Worm (Caenorhabditis elegans) whole organism, late embryonic: ENCODE measurements around the gene metl-9.

ENCODE experiments used
- F13H6.1 ChIP-seq: sonication (generic microtip); optimal IDR thresholded peaks from 2 replicates; lab custom pipeline; 2016; ENCODE audit warnings: missing genetic modification characterization, missing compliant biosample characterization
- T23F11.4 ChIP-seq: fragments of 200-800 bp; sonication (Bioruptor generic); optimal IDR thresholded peaks from 2 replicates; lab custom pipeline; 2018; ENCODE audit warnings: mild to moderate bottlenecking, missing genetic modification characterization, missing compliant biosample characterization
- ama-1 ChIP-seq: fragments of 150-350 bp; optimal IDR thresholded peaks from 2 replicates; lab custom pipeline; 2014
- ceh-14 ChIP-seq: sonication (generic microtip); optimal IDR thresholded peaks from 2 replicates; lab custom pipeline; 2016; ENCODE audit warnings: missing genotype, missing genetic modification characterization, missing compliant biosample characterization
- ceh-18 ChIP-seq: sonication (generic microtip); optimal IDR thresholded peaks from 2 replicates; lab custom pipeline; 2016; ENCODE audit warnings: missing genetic modification characterization, missing compliant biosample characterization
- ceh-19 ChIP-seq: fragments of 200-800 bp; sonication (Bioruptor generic); optimal IDR thresholded peaks from 2 replicates; lab custom pipeline; 2018; ENCODE audit warnings: mild to moderate bottlenecking, missing genetic modification characterization, missing compliant biosample characterization
- ceh-2 ChIP-seq: sonication (generic microtip); optimal IDR thresholded peaks from 2 replicates; lab custom pipeline; 2016; ENCODE audit warnings: missing genotype, missing genetic modification characterization, missing compliant biosample characterization
- ceh-22 ChIP-seq: sonication (generic microtip); optimal IDR thresholded peaks from 2 replicates; lab custom pipeline; 2017; ENCODE audit warnings: missing biosample characterization, missing genetic modification characterization
- ceh-24 ChIP-seq: sonication (generic microtip); optimal IDR thresholded peaks from 2 replicates; lab custom pipeline; 2016; ENCODE audit warnings: mild to moderate bottlenecking, missing genetic modification characterization, missing compliant biosample characterization
- ceh-30 ChIP-seq: fragments of 150-350 bp; optimal IDR thresholded peaks from 2 replicates; lab custom pipeline; 2014; ENCODE audit warnings: missing biosample characterization, missing genetic modification characterization
- ceh-31 ChIP-seq: sonication (generic microtip); optimal IDR thresholded peaks from 2 replicates; lab custom pipeline; 2016; ENCODE audit warnings: missing genetic modification characterization, missing compliant biosample characterization
- ceh-34 ChIP-seq: sonication (generic microtip); optimal IDR thresholded peaks from 2 replicates; lab custom pipeline; 2016; ENCODE audit warnings: mild to moderate bottlenecking, missing genetic modification characterization, missing compliant biosample characterization
- ceh-48 ChIP-seq: sonication (generic microtip); optimal IDR thresholded peaks from 2 replicates; lab custom pipeline; 2016; ENCODE audit warnings: missing genetic modification characterization, inconsistent platforms, missing compliant biosample characterization
- ceh-9 ChIP-seq: sonication (generic microtip); optimal IDR thresholded peaks from 2 replicates; lab custom pipeline; 2016; ENCODE audit warnings: mild to moderate bottlenecking, missing genetic modification characterization, inconsistent platforms, missing compliant biosample characterization
- che-1 ChIP-seq: sonication (generic microtip); optimal IDR thresholded peaks from 2 replicates; lab custom pipeline; 2016; ENCODE audit warnings: mild to moderate bottlenecking, missing genetic modification characterization, missing compliant biosample characterization
- dve-1 ChIP-seq: sonication (generic microtip); optimal IDR thresholded peaks from 2 replicates; lab custom pipeline; 2017; ENCODE audit warnings: antibody characterized with exemption, mild to moderate bottlenecking, missing genetic modification characterization, missing compliant biosample characterization
- elt-2 ChIP-seq: sonication (generic microtip); optimal IDR thresholded peaks from 2 replicates; lab custom pipeline; 2016; ENCODE audit warnings: missing genetic modification reagents, missing genetic modification characterization, missing compliant biosample characterization
- elt-4 ChIP-seq: sonication (generic microtip); optimal IDR thresholded peaks from 2 replicates; lab custom pipeline; 2016; ENCODE audit warnings: missing genetic modification characterization, missing compliant biosample characterization
- ets-4 ChIP-seq: sonication (generic microtip); optimal IDR thresholded peaks from 2 replicates; lab custom pipeline; 2016; ENCODE audit warnings: missing genetic modification characterization, missing compliant biosample characterization
- eyg-1 ChIP-seq: sonication (generic microtip); optimal IDR thresholded peaks from 2 replicates; lab custom pipeline; 2016; ENCODE audit warnings: missing genotype, missing genetic modification characterization, missing compliant biosample characterization
- fax-1 ChIP-seq: sonication (generic microtip); optimal IDR thresholded peaks from 2 replicates; lab custom pipeline; 2016; ENCODE audit warnings: missing genotype, missing genetic modification characterization, missing compliant biosample characterization
- fkh-10 ChIP-seq: fragments of 150-350 bp; optimal IDR thresholded peaks from 2 replicates; lab custom pipeline; 2014; ENCODE audit warnings: missing biosample characterization, missing genetic modification reagents, missing genetic modification characterization
- fkh-6 ChIP-seq: sonication (generic microtip); optimal IDR thresholded peaks from 2 replicates; lab custom pipeline; 2016; ENCODE audit warnings: missing genetic modification characterization, missing compliant biosample characterization
- gmeb-2 ChIP-seq: sonication (generic microtip); optimal IDR thresholded peaks from 2 replicates; lab custom pipeline; 2016; ENCODE audit warnings: missing genetic modification characterization, inconsistent platforms, missing compliant biosample characterization
- hlh-13 ChIP-seq: fragments of 200-800 bp; sonication (Bioruptor generic); optimal IDR thresholded peaks from 2 replicates; lab custom pipeline; 2018; ENCODE audit warnings: mild to moderate bottlenecking, missing genetic modification characterization, missing compliant biosample characterization
- hlh-8 ChIP-seq: sonication (generic microtip); optimal IDR thresholded peaks from 2 replicates; lab custom pipeline; 2016; ENCODE audit warnings: missing genotype, missing genetic modification characterization, missing compliant biosample characterization
- lim-6 ChIP-seq: sonication (generic microtip); optimal IDR thresholded peaks from 2 replicates; lab custom pipeline; 2016; ENCODE audit warnings: missing genetic modification characterization, missing compliant biosample characterization
- nhr-232 ChIP-seq: sonication (generic microtip); optimal IDR thresholded peaks from 2 replicates; lab custom pipeline; 2016; ENCODE audit warnings: missing genetic modification characterization, missing compliant biosample characterization
- npax-4 ChIP-seq: sonication (generic microtip); optimal IDR thresholded peaks from 2 replicates; lab custom pipeline; 2016; ENCODE audit warnings: missing genetic modification characterization, missing compliant biosample characterization
- odd-2 ChIP-seq: sonication (generic microtip); optimal IDR thresholded peaks from 2 replicates; lab custom pipeline; 2017; ENCODE audit warnings: antibody characterized with exemption, mild to moderate bottlenecking, missing genetic modification characterization, missing compliant biosample characterization
- pag-3 ChIP-seq: sonication (generic microtip); optimal IDR thresholded peaks from 2 replicates; lab custom pipeline; 2016; ENCODE audit warnings: missing compliant biosample characterization, missing genetic modification characterization, borderline replicate concordance
- pat-9 ChIP-seq: fragments of 200-800 bp; sonication (Bioruptor generic); optimal IDR thresholded peaks from 2 replicates; lab custom pipeline; 2018; ENCODE audit warnings: mild to moderate bottlenecking, missing genetic modification characterization, moderate library complexity, missing compliant biosample characterization
- pha-2 ChIP-seq: sonication (generic microtip); optimal IDR thresholded peaks from 2 replicates; lab custom pipeline; 2017; ENCODE audit warnings: mild to moderate bottlenecking, missing genetic modification characterization, missing compliant biosample characterization
- pha-4 ChIP-seq: fragments of 150-350 bp; optimal IDR thresholded peaks from 2 replicates; lab custom pipeline; 2018; ENCODE audit warnings: missing biosample characterization, missing genetic modification reagents, missing genetic modification characterization
- pros-1 ChIP-seq: fragments of 150-350 bp; optimal IDR thresholded peaks from 2 replicates; lab custom pipeline; 2014; ENCODE audit warnings: missing biosample characterization, missing genetic modification reagents, missing genetic modification characterization
- ref-2 ChIP-seq: sonication (generic microtip); optimal IDR thresholded peaks from 2 replicates; lab custom pipeline; 2016; ENCODE audit warnings: missing genetic modification characterization, missing compliant biosample characterization
- rnt-1 ChIP-seq: sonication (generic microtip); optimal IDR thresholded peaks from 2 replicates; lab custom pipeline; 2016; ENCODE audit warnings: missing genetic modification characterization, missing compliant biosample characterization
- sdc-2 ChIP-seq: sonication (generic microtip); optimal IDR thresholded peaks from 2 replicates; lab custom pipeline; 2016; ENCODE audit warnings: missing genotype, missing genetic modification characterization, missing compliant biosample characterization
- sox-2 ChIP-seq: fragments of 200-800 bp; sonication (Bioruptor generic); IDR thresholded peaks from 2 replicates; pipeline ENCODE4 v1.3.6; 2022; ENCODE audit warnings: missing genetic modification reagents, missing genetic modification characterization, missing compliant biosample characterization
- tbx-2 ChIP-seq: sonication (generic microtip); optimal IDR thresholded peaks from 2 replicates; lab custom pipeline; 2016; ENCODE audit warnings: missing genetic modification characterization, missing compliant biosample characterization
- tbx-7 ChIP-seq: sonication (generic microtip); optimal IDR thresholded peaks from 2 replicates; lab custom pipeline; 2016; ENCODE audit warnings: missing genotype, missing genetic modification characterization, missing compliant biosample characterization
- ttx-3 ChIP-seq: sonication (generic microtip); optimal IDR thresholded peaks from 2 replicates; lab custom pipeline; 2016; ENCODE audit warnings: missing genetic modification reagents, missing genetic modification characterization, missing compliant biosample characterization
- unc-42 ChIP-seq: sonication (generic microtip); optimal IDR thresholded peaks from 2 replicates; lab custom pipeline; 2016; ENCODE audit warnings: missing genotype, missing genetic modification characterization, missing compliant biosample characterization
- unc-55 ChIP-seq: sonication (generic microtip); optimal IDR thresholded peaks from 2 replicates; lab custom pipeline; 2017; ENCODE audit warnings: missing biosample characterization, missing genetic modification reagents, missing genetic modification characterization
- unc-86 ChIP-seq: sonication (generic microtip); optimal IDR thresholded peaks from 2 replicates; lab custom pipeline; 2016; ENCODE audit warnings: missing genetic modification characterization, missing compliant biosample characterization
- ztf-16 ChIP-seq: sonication (generic microtip); optimal IDR thresholded peaks from 2 replicates; lab custom pipeline; 2017; ENCODE audit warnings: missing genetic modification characterization, missing compliant biosample characterization

metl-9 gene

DNA sequence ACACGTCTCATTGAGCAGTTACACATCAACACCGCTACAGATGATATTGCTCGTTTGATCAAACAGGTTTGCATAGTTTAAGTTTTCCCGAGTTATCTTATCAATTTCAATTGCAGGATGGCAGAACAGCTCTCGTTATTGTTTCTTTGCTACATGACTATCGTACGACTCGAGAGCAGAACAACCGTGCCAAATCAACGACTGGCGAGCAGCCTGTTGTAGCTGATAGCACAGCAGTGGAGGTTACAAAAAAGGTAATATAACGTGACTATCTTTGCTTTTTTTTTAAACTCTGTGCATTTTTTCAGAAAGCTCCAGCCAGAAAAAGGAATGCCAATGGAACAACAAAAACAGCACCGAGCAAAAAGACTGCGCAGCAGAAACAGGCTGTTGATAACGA, 23.4 kb upstream of the metl-9 start:
- TF ChIP-seq nhr-232 (no peak), odd-2 (tag; lab: Kevin White, UChicago) (no peak), ceh-30 (tag; lab: Kevin White, UChicago) (no peak), eyg-1 (no peak)
- TF ChIP-seq, all 69 proteins: peak for 0

DNA sequence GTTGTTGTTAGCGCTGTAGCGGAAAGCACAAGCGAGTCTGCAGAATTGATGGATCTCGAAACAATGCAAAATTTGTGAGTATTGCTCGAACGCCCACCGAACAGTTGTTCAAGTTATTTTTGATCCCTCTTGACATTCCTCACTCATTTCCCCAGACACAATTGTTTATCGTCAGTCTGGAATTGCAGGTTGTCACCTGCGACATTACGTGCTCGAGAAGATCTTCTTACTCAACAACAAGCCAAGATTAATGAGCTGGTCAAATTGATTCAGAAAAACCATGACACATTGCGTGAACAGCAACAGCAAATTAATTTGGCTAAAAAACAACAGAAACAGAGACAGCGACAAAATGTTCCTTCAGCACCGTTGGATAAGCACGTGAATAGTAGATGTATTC, 22.9 kb upstream of the metl-9 start:
- TF ChIP-seq sox-2 (GFP tag; lab: Robert Waterston, UW) (no peak), hlh-13 (GFP tag; lab: Kevin White, UChicago) (no peak), pha-4 (no peak), fax-1 (no peak), ceh-34 (tag; lab: Kevin White, UChicago) (no peak), pha-2 (tag; lab: Kevin White, UChicago) (no peak), fkh-10 (GFP tag; lab: Kevin White, UChicago) (no peak), F13H6.1 (tag; lab: Kevin White, UChicago) (no peak), unc-55 (GFP tag; lab: Kevin White, UChicago) (no peak), ets-4 (no peak), ceh-48 (no peak), ceh-9 (tag; lab: Kevin White, UChicago) (no peak), hlh-8 (tag; lab: Kevin White, UChicago) (no peak), ceh-2 (no peak), elt-2 (no peak), elt-4 (no peak), ztf-16 (tag; lab: Kevin White, UChicago) (no peak), ceh-18 (tag; lab: Kevin White, UChicago) (no peak), ceh-24 (tag; lab: Kevin White, UChicago) (no peak)

DNA sequence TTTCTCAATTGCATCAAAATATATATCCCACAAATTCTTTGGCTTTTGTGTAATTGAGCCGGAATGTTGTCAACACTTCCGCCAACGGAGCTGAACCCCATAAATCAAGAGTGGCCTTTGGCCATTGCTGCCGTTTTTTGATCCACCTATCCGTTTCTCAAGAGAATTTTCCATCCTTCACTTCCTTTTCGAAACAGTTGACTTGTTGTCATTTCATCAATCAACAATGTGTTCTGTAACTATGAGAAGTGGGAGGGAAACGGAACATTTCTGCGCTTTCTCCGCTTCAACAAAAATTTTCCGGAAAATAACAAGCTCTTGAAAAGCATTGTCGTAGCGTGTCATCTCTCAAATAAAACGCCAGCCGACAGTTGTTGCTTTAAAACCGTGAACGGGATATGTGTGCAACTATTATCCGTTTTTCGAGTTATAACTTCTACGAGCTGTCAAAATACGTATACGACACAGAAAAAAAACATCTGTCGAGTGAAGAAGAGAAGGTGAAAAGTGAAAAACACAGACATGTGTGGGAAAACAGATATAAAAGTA, 20.9 kb upstream of the metl-9 start:
- no peak for TF ChIP-seq dve-1 (tag; lab: Kevin White, UChicago)
- no peak for TF ChIP-seq pros-1 (tag; lab: Kevin White, UChicago)
- TF ChIP-seq ceh-14 (tag; lab: Kevin White, UChicago), result no peak
- no peak for TF ChIP-seq tbx-2 (tag; lab: Kevin White, UChicago)
- TF ChIP-seq ceh-22, result no peak
- no peak for TF ChIP-seq fkh-6 (tag; lab: Kevin White, UChicago)
- no peak for TF ChIP-seq ref-2
- TF ChIP-seq hlh-13 (GFP tag; lab: Kevin White, UChicago), result no peak
- no peak for TF ChIP-seq tbx-7 (tag; lab: Kevin White, UChicago)
- no peak for TF ChIP-seq ets-4
- TF ChIP-seq ceh-19 (GFP tag; lab: Kevin White, UChicago), result no peak
- TF ChIP-seq lim-6, result no peak
- no peak for TF ChIP-seq ceh-9 (tag; lab: Kevin White, UChicago)
- no peak for TF ChIP-seq rnt-1 (tag; lab: Kevin White, UChicago)
- TF ChIP-seq hlh-8 (tag; lab: Kevin White, UChicago), result no peak
- no peak for TF ChIP-seq ceh-48
- TF ChIP-seq sdc-2 (tag; lab: Kevin White, UChicago), result no peak
- TF ChIP-seq pha-2 (tag; lab: Kevin White, UChicago), result no peak

DNA sequence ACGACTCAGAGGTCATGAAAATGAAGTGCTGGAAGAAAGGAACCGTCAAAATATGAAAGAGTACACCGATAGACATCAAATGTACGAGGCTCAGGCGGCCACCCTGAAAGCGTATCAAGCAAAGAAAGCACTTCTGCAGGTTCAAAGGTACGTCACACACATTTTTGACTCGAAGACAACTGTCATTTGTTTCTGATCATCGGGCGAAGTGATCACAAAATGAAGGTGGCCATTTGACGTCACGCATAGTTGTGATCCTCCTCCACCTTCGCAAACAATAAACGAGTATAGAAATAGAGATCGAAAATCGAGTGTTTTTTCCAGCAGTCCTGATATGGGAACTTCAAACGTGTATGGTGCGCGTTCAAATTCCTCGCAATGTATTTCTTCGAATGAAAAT, 20.3 kb upstream of the metl-9 start:
- TF ChIP-seq ets-4, result no peak
- TF ChIP-seq ama-1 (lab: Kevin White, UChicago), result no peak
- TF ChIP-seq eyg-1, result no peak
- TF ChIP-seq pat-9 (tag; lab: Kevin White, UChicago), result no peak
- TF ChIP-seq unc-55 (GFP tag; lab: Kevin White, UChicago), result no peak
- TF ChIP-seq unc-86 (tag; lab: Kevin White, UChicago), result no peak
- TF ChIP-seq tbx-2 (tag; lab: Kevin White, UChicago), result no peak
- no peak for TF ChIP-seq elt-4
- TF ChIP-seq fkh-10 (GFP tag; lab: Kevin White, UChicago), result no peak
- no peak for TF ChIP-seq ttx-3 (tag; lab: Kevin White, UChicago)
- TF ChIP-seq T23F11.4 (GFP tag; lab: Kevin White, UChicago), result no peak
- no peak for TF ChIP-seq pag-3
- TF ChIP-seq npax-4, result no peak
- TF ChIP-seq gmeb-2 (tag; lab: Kevin White, UChicago), result no peak
- TF ChIP-seq che-1 (tag; lab: Kevin White, UChicago), result no peak
- TF ChIP-seq ceh-31 (tag; lab: Kevin White, UChicago), result no peak
- no peak for TF ChIP-seq unc-42 (tag; lab: Kevin White, UChicago)
- no peak for TF ChIP-seq ceh-19 (GFP tag; lab: Kevin White, UChicago)
